Fruit fly (Drosophila melanogaster) whole organism: ENCODE results near the gene CG17027.

Experiments
- CG8478 ChIP-seq: fragments of >200 bp; optimal IDR thresholded peaks from 2 replicates; lab custom pipeline; 2018; ENCODE audit warnings: inconsistent platforms
- Dll ChIP-seq: fragments of >200 bp; optimal IDR thresholded peaks from 2 replicates; lab custom pipeline; 2017
- EcR ChIP-seq, 2 experiments: fragments of >200 bp; optimal IDR thresholded peaks; 2 replicates each; lab custom pipeline; 2017; ENCODE audit warnings: missing biosample characterization in 2 of 2, missing genetic modification characterization in 2 of 2, missing genetic modification reagents in 2 of 2
- pan ChIP-seq: fragments of >200 bp; optimal IDR thresholded peaks from 2 replicates; lab custom pipeline; 2017
- psq ChIP-seq: fragments of >200 bp; optimal IDR thresholded peaks from 2 replicates; lab custom pipeline; 2017
- usp ChIP-seq: fragments of >200 bp; optimal IDR thresholded peaks from 2 replicates; lab custom pipeline; 2017; ENCODE audit warnings: missing biosample characterization, missing genetic modification characterization, mixed read lengths

CG17027 gene

DNA sequence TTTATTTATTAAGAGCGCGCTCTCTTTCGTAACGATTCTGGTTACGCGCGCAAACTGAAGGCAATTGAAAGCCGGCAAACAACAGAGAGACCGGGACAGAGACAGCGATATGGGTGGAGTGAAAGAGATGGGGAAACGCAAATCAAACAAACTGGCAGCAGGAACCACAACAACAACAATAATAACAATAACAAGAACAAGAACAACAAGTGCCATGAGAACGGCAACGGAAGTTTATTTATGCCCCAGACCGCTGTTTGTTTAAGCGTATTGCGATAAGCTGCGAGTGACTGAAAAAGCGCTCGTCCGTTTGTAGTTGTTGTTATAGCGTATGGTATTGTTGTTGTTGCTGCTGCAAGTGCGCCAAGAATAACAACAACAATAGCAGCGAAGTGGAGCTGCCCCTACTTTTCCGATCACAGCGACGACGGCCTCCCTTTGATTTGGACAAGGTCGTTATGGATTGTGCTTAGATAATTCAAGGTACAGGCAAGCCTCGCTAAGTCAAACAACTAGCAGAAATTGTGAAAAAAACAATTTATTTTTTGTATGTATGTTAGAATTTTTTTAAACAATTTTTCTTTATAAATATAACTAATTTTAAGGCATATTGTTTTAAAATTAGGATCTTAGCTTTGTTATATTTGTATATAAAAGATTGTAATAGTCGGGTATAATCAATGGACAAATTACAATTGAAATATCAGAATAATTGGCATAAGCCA is 46.3 kb downstream of the CG17027 start:
- no peak for TF ChIP-seq EcR (GFP tag; optimal IDR thresholded peaks at IDR 0.05; lab: Kevin White, UChicago)
- no peak for TF ChIP-seq CG8478 (lab: Kevin White, UChicago)
- no peak for TF ChIP-seq usp (GFP tag; lab: Kevin White, UChicago)
- no peak for TF ChIP-seq pan (lab: Kevin White, UChicago)
- TF ChIP-seq Dll (lab: Kevin White, UChicago), result no peak
- no peak for TF ChIP-seq psq (lab: Kevin White, UChicago)

DNA sequence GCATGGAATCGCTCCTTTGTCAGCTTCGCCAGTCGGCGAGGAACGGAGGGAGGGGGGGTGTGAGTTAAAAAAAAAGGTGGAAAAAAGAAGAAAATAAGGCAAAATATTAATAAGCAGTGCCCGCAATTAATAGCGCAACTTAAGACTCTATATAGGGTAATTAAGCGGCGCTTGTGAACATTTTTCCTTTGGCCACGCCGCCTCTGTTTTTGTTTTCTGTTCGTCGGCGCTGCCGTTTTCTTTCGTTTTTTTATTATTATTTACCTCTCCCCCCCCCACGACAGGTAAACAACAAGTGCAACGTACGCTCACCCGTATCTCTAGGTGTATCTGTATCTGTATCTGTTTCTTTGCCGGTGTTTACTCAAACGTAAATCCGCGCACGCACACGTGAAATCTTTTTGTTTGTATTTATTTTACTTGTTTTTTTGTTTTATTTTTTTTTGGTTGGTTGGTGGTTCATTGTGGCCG is 47.3 kb downstream of the CG17027 start:
- TF ChIP-seq pan (lab: Kevin White, UChicago) (no peak), CG8478 (lab: Kevin White, UChicago) (no peak), Dll (lab: Kevin White, UChicago) (no peak), psq (lab: Kevin White, UChicago) (no peak), usp (GFP tag; lab: Kevin White, UChicago) (no peak), EcR (GFP tag; optimal IDR thresholded peaks at IDR 0.05; lab: Kevin White, UChicago) (no peak)

DNA sequence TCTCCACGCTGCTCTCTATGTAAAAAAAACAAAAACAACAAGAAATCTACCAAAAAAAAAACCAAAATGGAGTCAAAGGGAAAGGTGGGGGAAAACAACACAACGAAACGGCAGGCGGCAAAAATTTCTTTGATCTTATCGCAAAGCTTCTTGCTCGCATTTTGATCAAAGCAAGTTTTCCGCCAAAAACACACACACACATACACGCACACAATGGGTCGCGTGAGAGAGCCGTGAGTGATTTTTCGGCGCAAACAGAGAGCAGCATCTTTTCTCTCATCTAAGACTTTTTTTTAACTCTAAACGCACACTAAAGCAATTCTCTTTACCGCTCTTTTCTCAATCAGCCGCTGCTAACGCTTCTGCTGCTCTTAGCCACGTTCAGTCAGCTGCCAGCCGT is 49.0 kb downstream of the CG17027 start:
- TF ChIP-seq Dll (lab: Kevin White, UChicago) (no peak), usp (GFP tag; lab: Kevin White, UChicago) (no peak), EcR (GFP tag; optimal IDR thresholded peaks at IDR 0.05; lab: Kevin White, UChicago) (no peak), psq (lab: Kevin White, UChicago) (no peak), CG8478 (lab: Kevin White, UChicago) (no peak), pan (lab: Kevin White, UChicago) (no peak)
